Fruit fly (Drosophila melanogaster): ENCODE results near the gene gzl.
A peak's percentile ranks its signal among the peaks of the same experiment; 100 is the strongest.

gzl gene

dm6 chr3R:6405674-6406565, 23.2 kb downstream of the gzl start, which contains the start of gene Dmtn (continued):
- TF ChIP-seq Lhr (GFP tag; optimal IDR thresholded peaks at IDR 0.05), result peak; percentile 80
- no peak for TF ChIP-seq tin (GFP tag; optimal IDR thresholded peaks at IDR 0.05)
- TF ChIP-seq sr (GFP tag; IDR thresholded peaks at IDR 0.05), result no peak
- TF ChIP-seq oc (tag; optimal IDR thresholded peaks at IDR 0.05), result peak; percentile 29
- no peak for TF ChIP-seq Sry-β (GFP tag; optimal IDR thresholded peaks at IDR 0.05)
- TF ChIP-seq CG30403 (GFP tag; optimal IDR thresholded peaks at IDR 0.05), result peak; percentile 24
- TF ChIP-seq NfI (GFP tag; optimal IDR thresholded peaks at IDR 0.05), result peak; percentile 3
- peak; percentile 95 for TF ChIP-seq Jarid2 (GFP tag; optimal IDR thresholded peaks at IDR 0.05)
- no peak for TF ChIP-seq B-H2 (GFP tag; optimal IDR thresholded peaks at IDR 0.05)
- TF ChIP-seq croc (GFP tag; conservative IDR thresholded peaks at IDR 0.05), result no peak
- peak; percentile 27 for TF ChIP-seq CG7839 (tag; optimal IDR thresholded peaks at IDR 0.05)
- TF ChIP-seq CG7357 (GFP tag; IDR thresholded peaks at IDR 0.05), result peak; percentile 81
- TF ChIP-seq hb (GFP tag; IDR thresholded peaks at IDR 0.05; ENCODE audit: partially characterized antibody), result no peak
- TF ChIP-seq NK7.1 (GFP tag; optimal IDR thresholded peaks at IDR 0.05), result no peak
- no peak for TF ChIP-seq sima (GFP tag; optimal IDR thresholded peaks at IDR 0.05)
- TF ChIP-seq CG1024 (GFP tag; IDR thresholded peaks at IDR 0.05), result no peak
- TF ChIP-seq CG9876 (GFP tag; optimal IDR thresholded peaks at IDR 0.05), result no peak
- no peak for TF ChIP-seq Max (GFP tag; optimal IDR thresholded peaks at IDR 0.05)
- TF ChIP-seq cwo (GFP tag; optimal IDR thresholded peaks at IDR 0.05), result no peak
- no peak for TF ChIP-seq Bteb2 (GFP tag; optimal IDR thresholded peaks at IDR 0.05)
- TF ChIP-seq CG1792 (GFP tag; optimal IDR thresholded peaks at IDR 0.05), result no peak
- peak; percentile 2 for TF ChIP-seq tap (tag; optimal IDR thresholded peaks at IDR 0.05)
- TF ChIP-seq crp (GFP tag; optimal IDR thresholded peaks at IDR 0.05), result peak in 1 of 2 experiments; percentile 7
- peak; percentile 40 for TF ChIP-seq CG18262 (tag; optimal IDR thresholded peaks at IDR 0.05)
- TF ChIP-seq C15 (GFP tag; IDR thresholded peaks at IDR 0.05), result no peak
- TF ChIP-seq trh (GFP tag; optimal IDR thresholded peaks at IDR 0.05), result no peak
- peak; percentile 9 for TF ChIP-seq CG30020 (tag; optimal IDR thresholded peaks at IDR 0.05)
- no peak for TF ChIP-seq Neu2 (GFP tag; optimal IDR thresholded peaks at IDR 0.05; ENCODE audit: borderline replicate concordance)
- peak; percentile 0 for TF ChIP-seq CG7271 (tag; optimal IDR thresholded peaks at IDR 0.05)
- TF ChIP-seq dysf (GFP tag; IDR thresholded peaks at IDR 0.05), result no peak
- TF ChIP-seq Dad (GFP tag; optimal IDR thresholded peaks at IDR 0.05), result no peak
- TF ChIP-seq CG16863 (GFP tag; optimal IDR thresholded peaks at IDR 0.05), result peak; percentile 6
- TF ChIP-seq CG1603 (tag; optimal IDR thresholded peaks at IDR 0.05), result peak; percentile 63
- peak; percentile 24 for TF ChIP-seq NC2α (GFP tag; optimal IDR thresholded peaks at IDR 0.05)
- TF ChIP-seq CG13424 (tag; optimal IDR thresholded peaks at IDR 0.05), result peak; percentile 52
- TF ChIP-seq sob (GFP tag; IDR thresholded peaks at IDR 0.05), result no peak
- TF ChIP-seq ssp (GFP tag; IDR thresholded peaks at IDR 0.05), result no peak
- no peak for TF ChIP-seq H2.0 (GFP tag; IDR thresholded peaks at IDR 0.05)
- TF ChIP-seq run (tag; optimal IDR thresholded peaks at IDR 0.05), result no peak
- peak; percentile 10 for TF ChIP-seq mam (GFP tag; optimal IDR thresholded peaks at IDR 0.05)
- TF ChIP-seq ftz-f1 (GFP tag; optimal IDR thresholded peaks at IDR 0.05), result peak; percentile 68
- peak; percentile 80 for TF ChIP-seq Vsx1 (GFP tag; optimal IDR thresholded peaks at IDR 0.05)
- peak; percentile 4 to 24 for TF ChIP-seq Hr51 (GFP tag; optimal IDR thresholded peaks at IDR 0.05)
- no peak for TF ChIP-seq Atf-2 (GFP tag; optimal IDR thresholded peaks at IDR 0.05)
- TF ChIP-seq CG10321 (GFP tag; IDR thresholded peaks at IDR 0.05), result no peak
- TF ChIP-seq sens-2 (GFP tag; IDR thresholded peaks at IDR 0.05), result no peak
- no peak for TF ChIP-seq wdn (GFP tag; IDR thresholded peaks at IDR 0.05)
- no peak for TF ChIP-seq abd-A (tag; optimal IDR thresholded peaks at IDR 0.05)
- no peak for TF ChIP-seq ro (GFP tag; IDR thresholded peaks at IDR 0.05)
